Worm (Caenorhabditis elegans) whole organism, L4 larva: ENCODE results near the gene glb-12.

Experiments
- lin-15B ChIP-seq: fragments of 150-350 bp; sonication (generic microtip); optimal IDR thresholded peaks from 3 replicates; lab custom pipeline; 2014; ENCODE audit warnings: missing biosample characterization, missing genetic modification characterization
- madf-5 ChIP-seq, 2 experiments: fragments of 200-800 bp; sonication (Bioruptor generic); IDR thresholded peaks; 2 replicates each; pipeline ENCODE4 v1.3.6; 2022; ENCODE audit warnings: missing compliant biosample characterization in 2 of 2, missing genetic modification characterization in 2 of 2
- nhr-237 ChIP-seq: sonication (generic microtip); optimal IDR thresholded peaks from 2 replicates; lab custom pipeline; 2017; ENCODE audit warnings: missing biosample characterization, missing genetic modification characterization

ce11 chrII:10778026-10778425, 46.6 kb upstream of the glb-12 start, which contains the start of gene mpz-1:
- TF ChIP-seq nhr-237 (tag; lab: Kevin White, UChicago): no peak
- TF ChIP-seq lin-15B (tag; lab: Kevin White, UChicago): no peak
- no peak for TF ChIP-seq madf-5 (GFP tag; IDR thresholded peaks at IDR 0.05; lab: Robert Waterston, UW)
